Fruit fly (Drosophila melanogaster): Measurements from ENCODE around the gene Fpgs2.

Gene Fpgs2

dm6 chr2L:3893331-3893730, 20.8 kb downstream of the Fpgs2 start (continued):
- TF ChIP-seq D (optimal IDR thresholded peaks at IDR 0.05): no peak
- TF ChIP-seq D (GFP tag; optimal IDR thresholded peaks at IDR 0.05): no peak
- TF ChIP-seq CG7839 (tag; optimal IDR thresholded peaks at IDR 0.05): no peak
- no peak for TF ChIP-seq Sin3A (optimal IDR thresholded peaks at IDR 0.05)
- no peak for TF ChIP-seq repo (GFP tag; optimal IDR thresholded peaks at IDR 0.05)
- no peak for TF ChIP-seq Side (GFP tag; optimal IDR thresholded peaks at IDR 0.05)
- TF ChIP-seq CG11456 (GFP tag; IDR thresholded peaks at IDR 0.05): 0 out of 3 replicates have a peak, but pooled peaks have one; percentile 28
- peak in 1 of 2 experiments; percentile 58 for TF ChIP-seq tll (GFP tag; optimal IDR thresholded peaks at IDR 0.05)
- TF ChIP-seq jigr1 (GFP tag; IDR thresholded peaks at IDR 0.05): no peak
- TF ChIP-seq peb (GFP tag; IDR thresholded peaks at IDR 0.05): no peak
- 0 out of 2 replicates have a peak, but pooled peaks have one; percentile 11 for TF ChIP-seq CG17328 (GFP tag; IDR thresholded peaks at IDR 0.05)
- no peak for TF ChIP-seq twi (tag; optimal IDR thresholded peaks at IDR 0.05)
- no peak for TF ChIP-seq CG7357 (GFP tag; IDR thresholded peaks at IDR 0.05)
- no peak for TF ChIP-seq gsb (GFP tag; IDR thresholded peaks at IDR 0.05)
- TF ChIP-seq tio (GFP tag; optimal IDR thresholded peaks at IDR 0.05): no peak
- TF ChIP-seq Aef1 (GFP tag; IDR thresholded peaks at IDR 0.05): no peak
- no peak for TF ChIP-seq CG34422 (GFP tag; IDR thresholded peaks at IDR 0.05)
- TF ChIP-seq slp2 (GFP tag; optimal IDR thresholded peaks at IDR 0.05): no peak
- 0 out of 2 replicates have a peak, but pooled peaks have one; percentile 7 for TF ChIP-seq CG32532 (GFP tag; IDR thresholded peaks at IDR 0.05)
- 0 out of 3 replicates have a peak, but pooled peaks have one; percentile 8 for TF ChIP-seq CG11093 (GFP tag; IDR thresholded peaks at IDR 0.05)

dm6 chr2L:3889865-3890264, 24.2 kb downstream of the Fpgs2 start:
- TF ChIP-seq CG15479 (GFP tag; optimal IDR thresholded peaks at IDR 0.05) (peak; percentile 18), CTCF (GFP tag; optimal IDR thresholded peaks at IDR 0.05) (peak; percentile 39), prd (optimal IDR thresholded peaks at IDR 0.05) (peak in 1 of 2 experiments; percentile 82), prd (GFP tag; IDR thresholded peaks at IDR 0.05) (no peak), CG11085 (GFP tag; IDR thresholded peaks at IDR 0.05) (no peak), CG11504 (tag; optimal IDR thresholded peaks at IDR 0.05) (peak; percentile 2)

dm6 chr2L:3888754-3889603, 25.1 kb downstream of the Fpgs2 start:
- TF ChIP-seq CG34224 (GFP tag; IDR thresholded peaks at IDR 0.05; ENCODE audit: partially characterized antibody) (no peak), nom (GFP tag; optimal IDR thresholded peaks at IDR 0.05) (peak; percentile 41), slou (GFP tag; optimal IDR thresholded peaks at IDR 0.05) (no peak), az2 (GFP tag; optimal IDR thresholded peaks at IDR 0.05) (peak; percentile 51), CG30431 (GFP tag; optimal IDR thresholded peaks at IDR 0.05) (peak; percentile 7), jumu (GFP tag; optimal IDR thresholded peaks at IDR 0.05) (no peak), Trl (optimal IDR thresholded peaks at IDR 0.05) (peak; percentile 61 to 64), Trl (GFP tag; optimal IDR thresholded peaks at IDR 0.05) (no peak), D19B (GFP tag; optimal IDR thresholded peaks at IDR 0.05) (peak; percentile 91), CG17829 (tag; optimal IDR thresholded peaks at IDR 0.05) (peak; percentile 18), CG30403 (GFP tag; optimal IDR thresholded peaks at IDR 0.05) (peak; percentile 71), dmrt11E (tag; optimal IDR thresholded peaks at IDR 0.05) (peak; percentile 71), ttk (GFP tag; IDR thresholded peaks at IDR 0.05) (peak; percentile 46; the same call in 1 of the 2 replicates), Atf3 (GFP tag; optimal IDR thresholded peaks at IDR 0.05) (no peak), Sox100B (GFP tag; optimal IDR thresholded peaks at IDR 0.05) (peak; percentile 74), CG11723 (GFP tag; optimal IDR thresholded peaks at IDR 0.05) (peak; percentile 43), CG8290 (GFP tag; optimal IDR thresholded peaks at IDR 0.05) (peak; percentile 21), CG8290 (tag; optimal IDR thresholded peaks at IDR 0.05) (peak in 1 of 2 experiments; percentile 26), ems (GFP tag; optimal IDR thresholded peaks at IDR 0.05) (no peak), Max (GFP tag; optimal IDR thresholded peaks at IDR 0.05) (no peak), CG2678 (tag; optimal IDR thresholded peaks at IDR 0.05) (peak; percentile 70), Hey (tag; optimal IDR thresholded peaks at IDR 0.05) (no peak), nmo (GFP tag; optimal IDR thresholded peaks at IDR 0.05) (peak; percentile 69), Bteb2 (GFP tag; optimal IDR thresholded peaks at IDR 0.05) (no peak), CrebB (tag; optimal IDR thresholded peaks at IDR 0.05) (peak; percentile 25)

All from whole organism, embryonic.